Worm (Caenorhabditis elegans) whole organism, L2 larva: ENCODE data around the gene rcd-1.

Experiments used
- Y55F3AM.14 ChIP-seq: fragments of 200-800 bp; sonication (Bioruptor generic); optimal IDR thresholded peaks from 2 replicates; lab custom pipeline; 2018; ENCODE audit warnings: mild to moderate bottlenecking, missing genetic modification characterization, missing compliant biosample characterization
- ceh-82 ChIP-seq: fragments of 150-350 bp; optimal IDR thresholded peaks from 2 replicates; lab custom pipeline; 2014; ENCODE audit warnings: missing biosample characterization, missing genetic modification characterization
- elt-1 ChIP-seq: fragments of 150-350 bp; optimal IDR thresholded peaks from 2 replicates; lab custom pipeline; 2014; ENCODE audit warnings: missing biosample characterization, missing genetic modification characterization
- elt-3 ChIP-seq: sonication (generic microtip); optimal IDR thresholded peaks from 2 replicates; lab custom pipeline; 2017; ENCODE audit warnings: missing biosample characterization, missing genetic modification characterization
- fos-1 ChIP-seq: fragments of 150-350 bp; optimal IDR thresholded peaks from 2 replicates; lab custom pipeline; 2014; ENCODE audit warnings: missing biosample characterization, missing genetic modification characterization
- mab-5 ChIP-seq: fragments of 150-350 bp; optimal IDR thresholded peaks from 2 replicates; lab custom pipeline; 2014; ENCODE audit warnings: missing biosample characterization, missing genetic modification characterization
- nhr-12 ChIP-seq: fragments of 150-350 bp; optimal IDR thresholded peaks from 2 replicates; lab custom pipeline; 2014; ENCODE audit warnings: missing biosample characterization, missing genetic modification characterization
- nhr-129 ChIP-seq: fragments of 150-350 bp; optimal IDR thresholded peaks from 2 replicates; lab custom pipeline; 2014; ENCODE audit warnings: missing biosample characterization, missing genetic modification characterization
- nhr-21 ChIP-seq: fragments of 150-350 bp; optimal IDR thresholded peaks from 2 replicates; lab custom pipeline; 2014; ENCODE audit warnings: missing biosample characterization, missing genetic modification characterization
- nhr-237 ChIP-seq: fragments of 150-350 bp; optimal IDR thresholded peaks from 2 replicates; lab custom pipeline; 2014; ENCODE audit warnings: missing biosample characterization, missing genetic modification characterization
- skn-1 ChIP-seq: sonication (generic microtip); optimal IDR thresholded peaks from 2 replicates; lab custom pipeline; 2017; ENCODE audit warnings: missing biosample characterization, missing genetic modification characterization
- sma-3 ChIP-seq: sonication (generic microtip); optimal IDR thresholded peaks from 2 replicates; lab custom pipeline; 2016; ENCODE audit warnings: missing genetic modification reagents, missing genetic modification characterization, missing compliant biosample characterization
- snpc-4 ChIP-seq: fragments of 150-350 bp; optimal IDR thresholded peaks from 2 replicates; lab custom pipeline; 2014; ENCODE audit warnings: missing biosample characterization, missing genetic modification characterization
- unc-55 ChIP-seq: fragments of 150-350 bp; sonication (generic microtip); optimal IDR thresholded peaks from 3 replicates; lab custom pipeline; 2014; ENCODE audit warnings: missing biosample characterization, missing genetic modification reagents, missing genetic modification characterization

ce11 chrII:3711047-3711446 lies 42.7 kb upstream of the rcd-1 start, which contains the start of gene fbxc-53:
- no peak for TF ChIP-seq nhr-129 (tag; lab: Kevin White, UChicago)
- TF ChIP-seq snpc-4 (tag; lab: Kevin White, UChicago) = no peak
- no peak for TF ChIP-seq nhr-12 (tag; lab: Kevin White, UChicago)
- TF ChIP-seq nhr-21 (tag; lab: Kevin White, UChicago) = no peak
- no peak for TF ChIP-seq fos-1 (tag; lab: Kevin White, UChicago)
- TF ChIP-seq skn-1 (tag; lab: Kevin White, UChicago) = no peak
- no peak for TF ChIP-seq nhr-237
- TF ChIP-seq mab-5 = no peak
- TF ChIP-seq ceh-82 (tag; lab: Kevin White, UChicago) = no peak
- TF ChIP-seq elt-3 (tag; lab: Kevin White, UChicago) = no peak
- no peak for TF ChIP-seq elt-1 (tag; lab: Kevin White, UChicago)
- TF ChIP-seq Y55F3AM.14 = no peak
- no peak for TF ChIP-seq unc-55 (GFP tag; lab: Kevin White, UChicago)
- TF ChIP-seq sma-3 (GFP tag; lab: Kevin White, UChicago) = no peak
